Comparison of ENCODE assay signal across 6 worm cellular contexts in the genomic region with DNA sequence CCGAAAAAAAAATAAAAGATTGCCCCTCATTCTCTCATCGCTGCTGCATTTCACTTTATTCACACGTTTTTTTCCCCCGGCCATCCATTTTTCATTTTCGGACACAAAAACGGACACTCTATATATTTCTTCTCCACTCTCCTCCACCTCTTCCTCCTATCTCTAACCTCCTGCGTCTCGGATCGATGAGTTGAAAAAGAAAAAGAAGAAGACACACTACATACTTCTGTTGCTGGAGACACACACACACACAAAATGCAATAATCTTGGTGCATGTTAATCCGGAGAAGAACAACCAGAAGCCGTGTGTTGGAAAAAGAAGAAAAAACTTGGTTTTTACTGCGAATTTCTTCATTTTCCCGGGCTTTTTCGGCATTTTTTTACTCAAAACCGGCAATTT.
TF ChIP-seq lines count a peak whose summit lies in the region.

No protein-coding gene starts in this region.

TF ChIP-seq in whole organism, L1 larva, 84 proteins besides CTCF, POLR2A, EP300 and RAD21 (continued from another document and continues in another):
- TF ChIP-seq nhr-71 (tag; optimal IDR thresholded peaks at IDR 0.05; lab: Kevin White, UChicago) (peak; percentile 62), ceh-90 (tag; optimal IDR thresholded peaks at IDR 0.05; lab: Kevin White, UChicago) (no peak), nhr-11 (tag; optimal IDR thresholded peaks at IDR 0.05; lab: Kevin White, UChicago) (no peak), unc-62 (GFP tag; optimal IDR thresholded peaks at IDR 0.05; lab: Kevin White, UChicago) (no peak), nhr-28 (tag; optimal IDR thresholded peaks at IDR 0.05; lab: Kevin White, UChicago) (no peak), C34B4.2 (tag; optimal IDR thresholded peaks at IDR 0.05; lab: Kevin White, UChicago) (no peak), lin-13 (GFP tag; optimal IDR thresholded peaks at IDR 0.05; lab: Kevin White, UChicago) (peak; percentile 21), nhr-77 (tag; optimal IDR thresholded peaks at IDR 0.05; lab: Kevin White, UChicago) (no peak), sptf-1 (tag; optimal IDR thresholded peaks at IDR 0.05; lab: Kevin White, UChicago) (no peak), lir-3 (tag; optimal IDR thresholded peaks at IDR 0.05; lab: Kevin White, UChicago; ENCODE audit: poor library complexity) (peak; percentile 8), aly-2 (tag; optimal IDR thresholded peaks at IDR 0.05; lab: Kevin White, UChicago) (peak; percentile 25), mef-2 (tag; optimal IDR thresholded peaks at IDR 0.05; lab: Kevin White, UChicago) (no peak), lin-14 (GFP tag; optimal IDR thresholded peaks at IDR 0.05; lab: Kevin White, UChicago) (no peak), elt-3 (tag; optimal IDR thresholded peaks at IDR 0.05; lab: Kevin White, UChicago) (peak in 1 of 6 experiments; percentile 42), fos-1 (tag; optimal IDR thresholded peaks at IDR 0.05; lab: Kevin White, UChicago) (peak; percentile 47), ztf-4 (tag; optimal IDR thresholded peaks at IDR 0.05; lab: Kevin White, UChicago) (no peak), C04F5.9 (tag; optimal IDR thresholded peaks at IDR 0.05; lab: Kevin White, UChicago) (no peak), lin-15B (tag; optimal IDR thresholded peaks at IDR 0.05; lab: Kevin White, UChicago) (no peak), ceh-88 (GFP tag; IDR thresholded peaks at IDR 0.05; lab: Robert Waterston, UW) (no peak), blmp-1 (tag; optimal IDR thresholded peaks at IDR 0.05; lab: Kevin White, UChicago) (peak; percentile 86)

TF ChIP-seq in whole organism, L2 larva, 48 proteins besides CTCF, POLR2A, EP300 and RAD21 (continued from another document):
- TF ChIP-seq nhr-23 (tag; optimal IDR thresholded peaks at IDR 0.05; lab: Kevin White, UChicago) (no peak), nhr-129 (tag; optimal IDR thresholded peaks at IDR 0.05; lab: Kevin White, UChicago) (peak; percentile 71), C34F6.9 (tag; optimal IDR thresholded peaks at IDR 0.05; lab: Kevin White, UChicago) (peak; percentile 59), fos-1 (tag; optimal IDR thresholded peaks at IDR 0.05; lab: Kevin White, UChicago) (peak; percentile 62), nhr-21 (tag; optimal IDR thresholded peaks at IDR 0.05; lab: Kevin White, UChicago) (no peak)

TF ChIP-seq in whole organism, L3 larva, 47 proteins besides CTCF, POLR2A, EP300 and RAD21 (continued from another document):
- TF ChIP-seq elt-1 (tag; optimal IDR thresholded peaks at IDR 0.05; lab: Kevin White, UChicago) = no peak
- no peak for TF ChIP-seq nhr-23 (tag; optimal IDR thresholded peaks at IDR 0.05; lab: Kevin White, UChicago)
- no peak for TF ChIP-seq sea-2 (GFP tag; optimal IDR thresholded peaks at IDR 0.05; lab: Kevin White, UChicago)
- peak; percentile 58 for TF ChIP-seq egl-5 (tag; optimal IDR thresholded peaks at IDR 0.05; lab: Kevin White, UChicago)
- no peak for TF ChIP-seq ceh-16 (tag; optimal IDR thresholded peaks at IDR 0.05; lab: Kevin White, UChicago)
- no peak for TF ChIP-seq tbx-2 (tag; optimal IDR thresholded peaks at IDR 0.05; lab: Kevin White, UChicago)
- TF ChIP-seq pha-4 (tag; optimal IDR thresholded peaks at IDR 0.05; lab: Kevin White, UChicago) = no peak
- no peak for TF ChIP-seq nhr-76 (tag; optimal IDR thresholded peaks at IDR 0.05; lab: Kevin White, UChicago)
- TF ChIP-seq ceh-9 (tag; optimal IDR thresholded peaks at IDR 0.05; lab: Kevin White, UChicago) = no peak
- TF ChIP-seq nfya-1 (tag; optimal IDR thresholded peaks at IDR 0.05; lab: Kevin White, UChicago; ENCODE audit: insufficient read depth) = peak; percentile 76
- TF ChIP-seq lin-39 (tag; optimal IDR thresholded peaks at IDR 0.05; lab: Kevin White, UChicago) = peak; percentile 43
- TF ChIP-seq unc-39 (tag; optimal IDR thresholded peaks at IDR 0.05; lab: Kevin White, UChicago) = no peak
- no peak for TF ChIP-seq fkh-2 (tag; optimal IDR thresholded peaks at IDR 0.05; lab: Kevin White, UChicago)
- TF ChIP-seq hmg-11 (tag; optimal IDR thresholded peaks at IDR 0.05; lab: Kevin White, UChicago) = peak; percentile 65
- TF ChIP-seq lin-15B (tag; optimal IDR thresholded peaks at IDR 0.05; lab: Kevin White, UChicago) = peak; percentile 38
- no peak for TF ChIP-seq nhr-25 (tag; optimal IDR thresholded peaks at IDR 0.05; lab: Kevin White, UChicago)
TF ChIP-seq in whole organism, L3 larva: peak in this region for 7.

TF ChIP-seq in whole organism, L4 larva, 104 proteins besides CTCF, POLR2A, EP300 and RAD21 (continued from another document):
- TF ChIP-seq fkh-10 (GFP tag; optimal IDR thresholded peaks at IDR 0.05; lab: Kevin White, UChicago) (peak; percentile 81), tag-97 (GFP tag; IDR thresholded peaks at IDR 0.05; lab: Robert Waterston, UW) (no peak), cey-2 (tag; optimal IDR thresholded peaks at IDR 0.05; lab: Kevin White, UChicago; ENCODE audit: borderline replicate concordance, insufficient read depth) (no peak)

TF ChIP-seq in whole organism, late embryonic, 69 proteins besides CTCF, POLR2A, EP300 and RAD21 (continued from another document):
- TF ChIP-seq dmd-4 (tag; optimal IDR thresholded peaks at IDR 0.05; lab: Kevin White, UChicago; ENCODE audit: borderline replicate concordance) = no peak
- TF ChIP-seq elt-2 (tag; optimal IDR thresholded peaks at IDR 0.05; lab: Kevin White, UChicago) = peak; percentile 22

TF ChIP-seq in whole organism, young adult, 124 proteins besides CTCF, POLR2A, EP300 and RAD21 (continued from another document):
- TF ChIP-seq hmg-1.2 (GFP tag; IDR thresholded peaks at IDR 0.05; lab: Robert Waterston, UW) (peak; percentile 25; the same call in 1 of the 2 replicates), chd-7 (tag; optimal IDR thresholded peaks at IDR 0.05; lab: Kevin White, UChicago) (no peak), lin-54 (GFP tag; optimal IDR thresholded peaks at IDR 0.05; lab: Kevin White, UChicago) (no peak), F10E7.11 (tag; optimal IDR thresholded peaks at IDR 0.05; lab: Kevin White, UChicago) (no peak), tbp1 (GFP tag; optimal IDR thresholded peaks at IDR 0.05; lab: Kevin White, UChicago) (peak; percentile 11), tlf-1 (GFP tag; optimal IDR thresholded peaks at IDR 0.05; lab: Kevin White, UChicago) (no peak), lin-35 (GFP tag; optimal IDR thresholded peaks at IDR 0.05; lab: Kevin White, UChicago) (peak in 1 of 3 experiments; percentile 8)
